Fruit fly (Drosophila melanogaster): ENCODE data around the gene CG9988.

The CG9988 gene

dm6 chr3R:28599238-28600127 is 36.7 kb upstream of the CG9988 start, which contains the start of the genes Noa36 and Hrb98DE (continued):
- peak; percentile 5; the same call in 1 of the 2 replicates for TF ChIP-seq HLH3B (GFP tag; IDR thresholded peaks at IDR 0.05)
- TF ChIP-seq abd-A (tag; optimal IDR thresholded peaks at IDR 0.05), result no peak
- no peak for TF ChIP-seq Fer1 (GFP tag; optimal IDR thresholded peaks at IDR 0.05)
- TF ChIP-seq gro (GFP tag; optimal IDR thresholded peaks at IDR 0.05), result no peak
- TF ChIP-seq CG6683 (GFP tag; optimal IDR thresholded peaks at IDR 0.05), result no peak
- TF ChIP-seq CG4820 (GFP tag; optimal IDR thresholded peaks at IDR 0.05), result peak; percentile 10
- TF ChIP-seq CG30431 (GFP tag; optimal IDR thresholded peaks at IDR 0.05), result no peak
- no peak for TF ChIP-seq cg (GFP tag; optimal IDR thresholded peaks at IDR 0.05)
- no peak for TF ChIP-seq Hr51 (GFP tag; optimal IDR thresholded peaks at IDR 0.05)
- TF ChIP-seq CG3407 (GFP tag; optimal IDR thresholded peaks at IDR 0.05), result no peak
- TF ChIP-seq CG13624 (GFP tag; optimal IDR thresholded peaks at IDR 0.05), result peak; percentile 16
- no peak for TF ChIP-seq sc (optimal IDR thresholded peaks at IDR 0.05)
- TF ChIP-seq sc (GFP tag; optimal IDR thresholded peaks at IDR 0.05), result no peak
- peak; percentile 0 for TF ChIP-seq CG1792 (GFP tag; optimal IDR thresholded peaks at IDR 0.05)
- no peak for TF ChIP-seq CG18764 (GFP tag; optimal IDR thresholded peaks at IDR 0.05)
- no peak for TF ChIP-seq CG13894 (tag; optimal IDR thresholded peaks at IDR 0.05)
- TF ChIP-seq gsb-n (tag; optimal IDR thresholded peaks at IDR 0.05), result no peak
- no peak for TF ChIP-seq Ets97D (GFP tag; optimal IDR thresholded peaks at IDR 0.05)
- no peak for TF ChIP-seq Nf-YB (GFP tag; optimal IDR thresholded peaks at IDR 0.05)
- peak; percentile 57 for TF ChIP-seq CG1233 (GFP tag; optimal IDR thresholded peaks at IDR 0.05)
- no peak for TF ChIP-seq CG12769 (tag; optimal IDR thresholded peaks at IDR 0.05)
- no peak for TF ChIP-seq CG4730 (GFP tag; IDR thresholded peaks at IDR 0.05)
- TF ChIP-seq ttk (GFP tag; IDR thresholded peaks at IDR 0.05), result no peak
- peak; percentile 75 for TF ChIP-seq gfzf (GFP tag; optimal IDR thresholded peaks at IDR 0.05)
- no peak for TF ChIP-seq Atf-2 (GFP tag; optimal IDR thresholded peaks at IDR 0.05)
- TF ChIP-seq CG8359 (GFP tag; optimal IDR thresholded peaks at IDR 0.05; ENCODE audit: borderline replicate concordance), result no peak
- peak; percentile 49; the same call in 1 of the 2 replicates for TF ChIP-seq sisA (GFP tag; IDR thresholded peaks at IDR 0.05)
- TF ChIP-seq sug (tag; optimal IDR thresholded peaks at IDR 0.05), result peak; percentile 49
- TF ChIP-seq Dbx (GFP tag; IDR thresholded peaks at IDR 0.05), result no peak
- no peak for TF ChIP-seq Hmx (GFP tag; optimal IDR thresholded peaks at IDR 0.05)
- no peak for TF ChIP-seq CG4617 (GFP tag; optimal IDR thresholded peaks at IDR 0.05; ENCODE audit: borderline replicate concordance)
- no peak for TF ChIP-seq wek (GFP tag; optimal IDR thresholded peaks at IDR 0.05)
- peak; percentile 40; the same call in 1 of the 2 replicates for TF ChIP-seq CG32772 (GFP tag; IDR thresholded peaks at IDR 0.05)
- peak; percentile 30; the same call in 1 of the 2 replicates for TF ChIP-seq danr (GFP tag; IDR thresholded peaks at IDR 0.05)
- peak; percentile 46 for TF ChIP-seq CG16815 (GFP tag; optimal IDR thresholded peaks at IDR 0.05)
- TF ChIP-seq CG15479 (GFP tag; optimal IDR thresholded peaks at IDR 0.05), result no peak
- TF ChIP-seq CG10431 (GFP tag; optimal IDR thresholded peaks at IDR 0.05), result no peak
- TF ChIP-seq CG6765 (GFP tag; optimal IDR thresholded peaks at IDR 0.05), result no peak
- TF ChIP-seq Sin3A (optimal IDR thresholded peaks at IDR 0.05), result peak; percentile 46
- TF ChIP-seq Ada2b (GFP tag; IDR thresholded peaks at IDR 0.05), result 0 out of 2 replicates have a peak, but pooled peaks have one; percentile 16
- TF ChIP-seq caup (GFP tag; optimal IDR thresholded peaks at IDR 0.05; ENCODE audit: severe bottlenecking), result no peak
- TF ChIP-seq ken (GFP tag; IDR thresholded peaks at IDR 0.05), result no peak
- TF ChIP-seq Sry-β (GFP tag; optimal IDR thresholded peaks at IDR 0.05), result peak; percentile 82
- TF ChIP-seq gsb (GFP tag; IDR thresholded peaks at IDR 0.05), result no peak
- no peak for TF ChIP-seq Scr (GFP tag; IDR thresholded peaks at IDR 0.05; ENCODE audit: partially characterized antibody)
- TF ChIP-seq CG33213 (GFP tag; optimal IDR thresholded peaks at IDR 0.05), result no peak
- TF ChIP-seq ranshi (GFP tag; IDR thresholded peaks at IDR 0.05), result no peak
- no peak for TF ChIP-seq Drgx (GFP tag; IDR thresholded peaks at IDR 0.05)
- peak; percentile 74 for TF ChIP-seq Abd-B (GFP tag; optimal IDR thresholded peaks at IDR 0.05)

All from whole organism, embryonic.